Worm (Caenorhabditis elegans): ENCODE data around the gene hint-3.
A peak's percentile ranks its signal among the peaks of the same experiment; 100 is the strongest.

hint-3 gene

ce11 chrV:7744068-7744467 is 16.2 kb upstream of the hint-3 start (continued):
- 0 out of 2 replicates have a peak, but pooled peaks have one; percentile 28 for TF ChIP-seq mxl-2 (GFP tag; conservative IDR thresholded peaks at IDR 0.05)
- peak; percentile 29 for TF ChIP-seq mes-2 (tag; optimal IDR thresholded peaks at IDR 0.05; ENCODE audit: poor library complexity, severe bottlenecking)
- no peak for TF ChIP-seq nhr-10 (tag; optimal IDR thresholded peaks at IDR 0.05)
- TF ChIP-seq dpl-1 (GFP tag; optimal IDR thresholded peaks at IDR 0.05) = no peak
- no peak for TF ChIP-seq nhr-6 (tag; optimal IDR thresholded peaks at IDR 0.05)
- TF ChIP-seq mep-1 (tag; optimal IDR thresholded peaks at IDR 0.05) = peak; percentile 53
- peak; percentile 37 for TF ChIP-seq T20F7.1 (GFP tag; optimal IDR thresholded peaks at IDR 0.05)
- TF ChIP-seq zfp-2 (tag; optimal IDR thresholded peaks at IDR 0.05) = no peak
- TF ChIP-seq lir-3 (tag; optimal IDR thresholded peaks at IDR 0.05) = no peak
- TF ChIP-seq ztf-7 (tag; optimal IDR thresholded peaks at IDR 0.05) = no peak
- peak in 1 of 2 experiments; percentile 8 for TF ChIP-seq lsy-2 (tag; optimal IDR thresholded peaks at IDR 0.05)
- TF ChIP-seq rbr-2 (tag; optimal IDR thresholded peaks at IDR 0.05) = no peak
- TF ChIP-seq hlh-11 (tag; optimal IDR thresholded peaks at IDR 0.05) = peak; percentile 97
- no peak for TF ChIP-seq zip-2 (tag; optimal IDR thresholded peaks at IDR 0.05)
- peak; percentile 58 for TF ChIP-seq hlh-30 (tag; optimal IDR thresholded peaks at IDR 0.05; ENCODE audit: insufficient read depth)
- TF ChIP-seq lin-38 (GFP tag; IDR thresholded peaks at IDR 0.05) = no peak
- peak; percentile 83 for TF ChIP-seq pha-4 (GFP tag; IDR thresholded peaks at IDR 0.05)
- no peak for TF ChIP-seq pha-4 (tag; optimal IDR thresholded peaks at IDR 0.05)
- TF ChIP-seq dmd-8 (GFP tag; IDR thresholded peaks at IDR 0.05) = no peak
- peak; percentile 53 for TF ChIP-seq pqm-1 (tag; optimal IDR thresholded peaks at IDR 0.05)
- TF ChIP-seq lin-1 (GFP tag; IDR thresholded peaks at IDR 0.05) = peak; percentile 94
- peak in 1 of 2 experiments; percentile 12 for TF ChIP-seq hif-1 (tag; optimal IDR thresholded peaks at IDR 0.05)
- no peak for TF ChIP-seq ceh-44 (GFP tag; IDR thresholded peaks at IDR 0.05)
- peak; percentile 33 for TF ChIP-seq gei-8 (GFP tag; optimal IDR thresholded peaks at IDR 0.05)
- TF ChIP-seq Y5F2A.4 (GFP tag; optimal IDR thresholded peaks at IDR 0.05) = no peak
- TF ChIP-seq daf-8 (GFP tag; IDR thresholded peaks at IDR 0.05) = no peak
- TF ChIP-seq egl-27 (tag; optimal IDR thresholded peaks at IDR 0.05) = no peak
- no peak for TF ChIP-seq egl-43 (GFP tag; IDR thresholded peaks at IDR 0.05)
- TF ChIP-seq attf-4 (tag; optimal IDR thresholded peaks at IDR 0.05) = no peak
- peak; percentile 80 for TF ChIP-seq ceh-20 (GFP tag; IDR thresholded peaks at IDR 0.05)
- TF ChIP-seq mxl-3 (GFP tag; optimal IDR thresholded peaks at IDR 0.05) = peak; percentile 49
- TF ChIP-seq daf-16 (GFP tag; optimal IDR thresholded peaks at IDR 0.05) = peak in 1 of 2 experiments; percentile 69
- peak; percentile 89 for TF ChIP-seq daf-16 (tag; optimal IDR thresholded peaks at IDR 0.05)
- TF ChIP-seq dmd-6 (GFP tag; IDR thresholded peaks at IDR 0.05) = peak; percentile 99
- TF ChIP-seq php-3 (GFP tag; IDR thresholded peaks at IDR 0.05) = peak; percentile 93
- no peak for TF ChIP-seq madf-9 (GFP tag; conservative IDR thresholded peaks at IDR 0.05)
- no peak for TF ChIP-seq ama-1 (optimal IDR thresholded peaks at IDR 0.05)
- TF ChIP-seq nhr-28 (tag; optimal IDR thresholded peaks at IDR 0.05) = peak; percentile 75
- TF ChIP-seq nhr-42 (GFP tag; IDR thresholded peaks at IDR 0.05) = no peak
- 0 out of 2 replicates have a peak, but pooled peaks have one; percentile 47 for TF ChIP-seq T26A8.4 (GFP tag; IDR thresholded peaks at IDR 0.05)
- TF ChIP-seq fos-1 (tag; optimal IDR thresholded peaks at IDR 0.05) = no peak
- TF ChIP-seq ztf-11 (tag; optimal IDR thresholded peaks at IDR 0.05) = no peak
- TF ChIP-seq duxl-1 (tag; optimal IDR thresholded peaks at IDR 0.05; ENCODE audit: poor library complexity) = peak; percentile 15
- TF ChIP-seq nhr-48 (tag; optimal IDR thresholded peaks at IDR 0.05) = peak; percentile 88
- peak in 1 of 2 experiments; percentile 96 for TF ChIP-seq unc-62 (GFP tag; optimal IDR thresholded peaks at IDR 0.05 in 1 of 2)
- no peak for TF ChIP-seq unc-62 (tag; optimal IDR thresholded peaks at IDR 0.05)
